Fruit fly (Drosophila melanogaster) Kc167 (cell line): ENCODE results near the gene Ir25a.

Experiments used
- Myc ChIP-seq: fragments of >200 bp; optimal IDR thresholded peaks from 2 replicates; lab custom pipeline; 2017; ENCODE audit warnings: missing external identifiers
- Sin3A ChIP-seq: fragments of >200 bp; optimal IDR thresholded peaks from 2 replicates; lab custom pipeline; 2018; ENCODE audit warnings: missing external identifiers
- h ChIP-seq: fragments of >200 bp; optimal IDR thresholded peaks from 3 replicates; lab custom pipeline; 2018; ENCODE audit warnings: missing external identifiers
- insv ChIP-seq: fragments of >200 bp; optimal IDR thresholded peaks from 3 replicates; lab custom pipeline; 2018; ENCODE audit warnings: missing external identifiers
- psq ChIP-seq: fragments of >200 bp; optimal IDR thresholded peaks from 2 replicates; lab custom pipeline; 2017; ENCODE audit warnings: missing external identifiers
- ttk ChIP-seq: sonication (Bioruptor generic); optimal IDR thresholded peaks from 2 replicates; lab custom pipeline; 2017; ENCODE audit warnings: missing external identifiers

DNA sequence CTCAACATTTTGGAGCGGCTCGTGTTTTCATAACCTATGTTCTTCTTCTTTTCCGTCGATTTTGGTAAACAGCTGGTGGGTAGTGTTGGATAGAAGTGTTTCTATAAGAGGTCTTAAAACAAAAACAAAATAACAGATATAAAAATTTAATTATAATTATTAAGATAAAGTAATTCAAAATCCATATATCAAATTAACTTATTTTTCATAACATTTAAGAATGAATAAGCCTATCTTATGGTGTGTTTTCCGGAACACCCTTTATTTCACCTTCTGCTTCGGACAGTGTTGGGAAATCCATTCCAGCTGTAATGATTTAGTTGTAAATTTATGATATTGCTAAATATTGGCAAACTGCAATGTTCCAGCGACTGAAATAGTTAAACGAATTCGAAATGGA, 15.3 kb upstream of the Ir25a start, which contains the start of the genes mRpS2 and Mon1:
- no peak for TF ChIP-seq Myc
- no peak for TF ChIP-seq Sin3A (lab: Kevin White, UChicago)
- no peak for TF ChIP-seq ttk (lab: Kevin White, UChicago)
- no peak for TF ChIP-seq psq (lab: Kevin White, UChicago)
- TF ChIP-seq h (lab: Kevin White, UChicago), result no peak
- no peak for TF ChIP-seq insv (lab: Kevin White, UChicago)
